Worm (Caenorhabditis elegans): ENCODE measurements around the gene ima-1.

DNA sequence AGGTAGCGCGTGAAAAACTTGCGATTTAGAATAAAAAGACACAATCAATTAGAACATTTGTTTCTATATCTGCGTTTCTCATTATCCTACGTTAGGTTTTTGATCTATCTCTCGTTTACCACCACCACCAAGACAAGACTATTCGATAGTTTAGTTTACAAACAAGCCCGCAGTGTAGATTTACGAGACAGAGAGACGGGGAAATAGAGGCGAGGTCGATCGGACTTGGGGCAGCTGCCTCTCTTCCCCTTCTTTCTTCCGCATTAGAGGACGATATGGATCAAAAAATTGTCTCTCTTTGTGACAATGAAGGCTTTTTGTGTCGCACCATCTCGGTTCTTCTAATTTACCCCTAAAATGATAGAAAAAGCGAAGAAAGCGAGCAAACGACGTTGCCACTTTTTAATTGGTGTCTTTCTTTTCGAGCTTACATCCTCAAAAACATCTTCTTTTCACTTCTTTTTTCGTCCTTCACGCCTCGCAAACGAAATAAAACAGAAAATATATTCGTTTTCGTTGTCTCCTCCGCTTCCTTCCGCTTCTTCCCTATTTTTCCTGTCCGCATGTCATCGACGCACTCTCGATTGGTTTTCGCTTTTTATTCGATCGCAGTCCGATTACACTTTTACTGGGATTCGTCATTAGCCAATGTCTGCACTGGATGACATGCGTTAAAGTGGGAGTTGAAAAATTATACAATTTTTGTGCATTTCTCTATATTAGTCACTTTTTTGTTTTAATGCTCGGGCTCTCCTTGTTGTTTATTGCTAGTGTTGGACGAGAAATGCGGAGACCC is 42.1 kb downstream of the ima-1 start:
- TF ChIP-seq nhr-237 (tag; optimal IDR thresholded peaks at IDR 0.05) (no peak), lin-13 (tag; optimal IDR thresholded peaks at IDR 0.05) (no peak), pha-4 (tag; optimal IDR thresholded peaks at IDR 0.05) (no peak)
